Fruit fly (Drosophila melanogaster): Measurements from ENCODE around the gene skl.

DNA sequence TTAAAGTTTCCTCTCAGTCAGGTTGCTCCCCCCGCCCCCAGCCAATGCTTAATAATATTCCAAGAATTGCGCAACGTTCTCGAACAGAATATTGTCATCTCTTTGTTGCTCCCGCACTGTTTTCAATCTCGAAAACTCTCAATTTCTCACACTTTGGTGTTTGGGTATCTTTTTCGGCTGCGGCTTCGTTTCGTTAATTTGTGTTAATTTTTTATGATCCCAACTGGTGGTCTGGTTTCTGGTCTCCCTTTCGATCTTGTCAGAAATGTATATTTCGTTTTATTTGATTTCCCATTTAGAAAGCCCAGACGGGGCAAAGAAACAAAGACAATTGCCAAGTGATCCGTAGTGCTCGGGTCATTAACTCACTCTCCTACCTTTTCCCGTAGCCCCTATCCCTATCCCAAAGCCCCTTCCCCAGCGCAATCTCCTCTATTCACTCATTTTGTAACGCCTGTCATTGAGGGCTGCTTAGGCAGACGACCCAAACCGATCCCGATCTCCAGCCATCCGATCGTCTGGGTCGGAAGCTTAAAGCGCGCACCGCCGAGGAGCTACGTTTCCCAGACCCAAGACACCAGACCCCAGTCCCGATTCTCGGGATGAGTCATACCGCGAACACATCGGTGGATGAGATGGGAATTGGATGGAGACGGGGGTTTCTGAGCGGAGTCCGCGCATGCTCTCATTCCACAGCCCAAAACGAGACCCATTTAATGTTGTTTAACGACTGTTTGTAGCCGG lies 37.7 kb downstream of the skl start:
- TF ChIP-seq CG12768 (GFP tag; optimal IDR thresholded peaks at IDR 0.05) (no peak), CG5204 (GFP tag; optimal IDR thresholded peaks at IDR 0.05) (no peak), ovo (GFP tag; optimal IDR thresholded peaks at IDR 0.05) (no peak), toe (GFP tag; optimal IDR thresholded peaks at IDR 0.05) (no peak), bab1 (GFP tag; optimal IDR thresholded peaks at IDR 0.05) (no peak), Mnt (GFP tag; optimal IDR thresholded peaks at IDR 0.05) (no peak), CG33017 (tag; optimal IDR thresholded peaks at IDR 0.05) (no peak), CG1620 (GFP tag; optimal IDR thresholded peaks at IDR 0.05) (no peak), kay (GFP tag; ENCODE audit: borderline replicate concordance) (no peak)

All from whole organism, adult.